Worm (Caenorhabditis elegans): Measurements from ENCODE around the gene C44C10.10.
A peak's percentile ranks its signal among the peaks of the same experiment; 100 is the strongest.

The C44C10.10 gene

DNA sequence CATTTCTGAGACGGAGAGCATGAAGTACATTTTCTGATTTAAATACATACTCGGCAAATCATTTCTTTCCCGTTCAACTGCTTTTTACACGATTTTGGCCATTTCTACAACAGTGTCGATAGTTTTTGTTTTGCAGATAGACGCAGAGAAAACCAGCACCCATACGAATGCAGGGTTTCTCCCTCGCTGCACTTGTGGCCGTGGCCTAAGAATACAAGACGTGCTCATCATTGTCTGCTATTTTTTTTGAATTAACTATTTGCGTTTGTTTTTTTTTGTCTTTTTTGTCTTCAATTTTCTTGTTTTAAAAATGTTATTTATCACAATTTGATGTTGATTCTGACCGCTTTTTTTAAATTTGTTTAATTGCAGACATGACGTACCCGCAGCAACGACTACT lies 3.0 kb downstream of the C44C10.10 start, which contains the start of gene smcl-1 (continued):
- TF ChIP-seq nhr-25 (tag; optimal IDR thresholded peaks at IDR 0.05; ENCODE audit: borderline replicate concordance, insufficient read depth) (no peak), nhr-28 (tag; optimal IDR thresholded peaks at IDR 0.05) (peak; percentile 56), mep-1 (tag; optimal IDR thresholded peaks at IDR 0.05) (no peak), daf-19 (GFP tag; conservative IDR thresholded peaks at IDR 0.05) (no peak), spr-1 (tag; optimal IDR thresholded peaks at IDR 0.05) (no peak), madf-9 (GFP tag; conservative IDR thresholded peaks at IDR 0.05) (no peak), dve-1 (tag; optimal IDR thresholded peaks at IDR 0.05; ENCODE audit: insufficient read depth) (no peak), ceh-20 (GFP tag; IDR thresholded peaks at IDR 0.05) (no peak), lsy-2 (tag; optimal IDR thresholded peaks at IDR 0.05) (no peak), ZK337.2 (GFP tag; IDR thresholded peaks at IDR 0.05) (0 out of 2 replicates have a peak, but pooled peaks have one; percentile 30), nhr-10 (tag; optimal IDR thresholded peaks at IDR 0.05) (no peak), Y48G9A.11 (GFP tag; IDR thresholded peaks at IDR 0.05) (no peak), F49E8.2 (tag; optimal IDR thresholded peaks at IDR 0.05; ENCODE audit: borderline replicate concordance) (no peak), fkh-10 (GFP tag; optimal IDR thresholded peaks at IDR 0.05) (no peak), F26F4.8 (GFP tag; conservative IDR thresholded peaks at IDR 0.05) (no peak), aly-2 (tag; optimal IDR thresholded peaks at IDR 0.05) (no peak), zip-2 (tag; optimal IDR thresholded peaks at IDR 0.05) (no peak), ztf-11 (tag; optimal IDR thresholded peaks at IDR 0.05) (no peak), hmg-1.1 (GFP tag; IDR thresholded peaks at IDR 0.05) (peak; percentile 55; the same call in 1 of the 2 replicates), zag-1 (tag; optimal IDR thresholded peaks at IDR 0.05) (no peak), madf-5 (GFP tag; IDR thresholded peaks at IDR 0.05) (no peak), fos-1 (tag; optimal IDR thresholded peaks at IDR 0.05) (no peak), ceh-32 (tag; optimal IDR thresholded peaks at IDR 0.05; ENCODE audit: poor library complexity) (no peak), nhr-111 (GFP tag; optimal IDR thresholded peaks at IDR 0.05) (no peak), nhr-76 (tag; optimal IDR thresholded peaks at IDR 0.05) (no peak), egl-43 (GFP tag; IDR thresholded peaks at IDR 0.05) (no peak), daf-12 (tag; optimal IDR thresholded peaks at IDR 0.05) (no peak), ceh-44 (GFP tag; IDR thresholded peaks at IDR 0.05) (no peak)

ce11 chrX:11696696-11697095 lies 6.6 kb downstream of the C44C10.10 start, which contains the start of gene C44C10.12:
C44C10.12 (plus strand) TSS chrX:11696996.
- TF ChIP-seq madf-9 (GFP tag; conservative IDR thresholded peaks at IDR 0.05) (no peak), lin-38 (GFP tag; IDR thresholded peaks at IDR 0.05) (no peak)

DNA sequence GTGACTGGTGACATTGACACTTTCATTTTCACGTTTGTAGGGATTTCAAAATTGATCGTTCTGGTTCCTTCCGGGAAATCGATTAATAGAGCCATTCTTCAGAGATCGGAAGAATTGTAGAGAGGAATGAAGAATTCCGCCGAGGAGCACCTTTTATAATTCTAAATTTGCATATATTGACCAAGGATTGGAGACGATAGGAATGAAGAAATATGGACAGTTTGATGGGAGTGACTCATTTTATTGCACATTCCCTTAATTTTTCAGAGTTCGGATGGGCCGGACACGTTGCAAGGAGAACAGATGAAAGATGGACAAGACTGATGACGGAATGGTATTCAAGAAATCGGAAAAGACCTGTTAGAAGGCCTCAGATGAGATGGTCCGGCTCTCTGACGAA lies 10.1 kb downstream of the C44C10.10 start, which contains the start of gene C44C10.15:
Gene C44C10.15, minus strand, starts transcription at position 101 of the 400 bp plus-strand sequence.
- TF ChIP-seq tra-1 (GFP tag; IDR thresholded peaks at IDR 0.05) (no peak), pha-4 (GFP tag; IDR thresholded peaks at IDR 0.05) (no peak), pha-4 (tag; optimal IDR thresholded peaks at IDR 0.05) (no peak), lin-15B (tag; optimal IDR thresholded peaks at IDR 0.05) (no peak), ceh-44 (GFP tag; IDR thresholded peaks at IDR 0.05) (no peak), daf-16 (GFP tag; optimal IDR thresholded peaks at IDR 0.05) (no peak), daf-16 (tag; optimal IDR thresholded peaks at IDR 0.05) (no peak), ztf-7 (tag; optimal IDR thresholded peaks at IDR 0.05) (no peak), mep-1 (tag; optimal IDR thresholded peaks at IDR 0.05) (no peak)

DNA sequence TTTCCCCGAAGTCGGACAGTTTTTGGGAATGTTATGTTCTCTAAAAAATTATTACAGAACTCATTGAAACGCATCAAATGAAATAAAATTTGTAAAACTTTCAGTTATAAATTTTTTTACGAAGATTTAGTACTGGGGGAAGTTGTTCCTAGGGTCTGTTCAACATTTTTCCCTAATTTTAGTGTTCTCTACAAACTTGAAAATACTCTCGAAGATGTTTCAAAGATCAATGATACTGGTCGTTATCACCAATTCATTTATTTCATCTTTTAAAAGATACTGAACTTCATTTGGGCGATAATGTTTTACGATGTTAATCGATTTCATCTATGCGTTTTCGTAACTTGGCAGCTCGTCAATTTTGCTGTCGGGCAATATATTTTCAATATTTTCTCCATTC lies 12.1 kb downstream of the C44C10.10 start, which contains the start of gene C44C10.3:
Gene C44C10.3, plus strand, starts transcription at position 301 of the 400 bp plus-strand sequence.
- TF ChIP-seq mdl-1 (tag; optimal IDR thresholded peaks at IDR 0.05) (no peak), mxl-2 (GFP tag; conservative IDR thresholded peaks at IDR 0.05) (no peak), D1046.2 (GFP tag; IDR thresholded peaks at IDR 0.05) (no peak), R02D3.7 (tag; optimal IDR thresholded peaks at IDR 0.05) (no peak), aha-1 (tag) (no peak), nhr-10 (tag; optimal IDR thresholded peaks at IDR 0.05) (no peak), zip-2 (tag; optimal IDR thresholded peaks at IDR 0.05) (no peak), zfp-3 (GFP tag; conservative IDR thresholded peaks at IDR 0.05) (no peak), zag-1 (tag; optimal IDR thresholded peaks at IDR 0.05) (no peak)
